Fruit fly (Drosophila melanogaster): ENCODE data around the gene CG32486.

CG32486 gene

dm6 chr3L:3106908-3107821, 36.5 kb upstream of the CG32486 start, which contains the start of gene Cht7 (continued):
- TF ChIP-seq Mad (GFP tag; optimal IDR thresholded peaks at IDR 0.05) (peak; percentile 87), CG17359 (tag; optimal IDR thresholded peaks at IDR 0.05) (peak; percentile 80), CG3407 (GFP tag; optimal IDR thresholded peaks at IDR 0.05) (peak; percentile 76), HLH3B (GFP tag; IDR thresholded peaks at IDR 0.05) (peak; percentile 77), phol (tag; optimal IDR thresholded peaks at IDR 0.05) (peak; percentile 87), CG2875 (GFP tag; optimal IDR thresholded peaks at IDR 0.05) (peak; percentile 75), CG15696 (tag; optimal IDR thresholded peaks at IDR 0.05) (peak; percentile 37), schlank (tag; optimal IDR thresholded peaks at IDR 0.05) (peak; percentile 28), MESR4 (GFP tag; optimal IDR thresholded peaks at IDR 0.05) (no peak), CG11247 (GFP tag; IDR thresholded peaks at IDR 0.05) (peak; percentile 56), lbe (GFP tag; optimal IDR thresholded peaks at IDR 0.05) (peak; percentile 57), CG31224 (GFP tag; IDR thresholded peaks at IDR 0.05) (peak; percentile 67), CG16813 (GFP tag; IDR thresholded peaks at IDR 0.05; ENCODE audit: partially characterized antibody) (no peak), eve (GFP tag; optimal IDR thresholded peaks at IDR 0.05) (peak in 1 of 2 experiments; percentile 93), CG14667 (GFP tag; IDR thresholded peaks at IDR 0.05) (peak; percentile 73), CG8478 (optimal IDR thresholded peaks at IDR 0.05) (no peak), tna (GFP tag; IDR thresholded peaks at IDR 0.05; ENCODE audit: partially characterized antibody) (no peak), CG13775 (GFP tag; optimal IDR thresholded peaks at IDR 0.05) (peak; percentile 83), tup (GFP tag; optimal IDR thresholded peaks at IDR 0.05) (peak; percentile 60), CG6254 (GFP tag; optimal IDR thresholded peaks at IDR 0.05) (peak; percentile 69), pfk (GFP tag; optimal IDR thresholded peaks at IDR 0.05) (no peak), Gug (GFP tag; IDR thresholded peaks at IDR 0.05) (peak; percentile 66; the same call in 3 of the 4 replicates), CG2712 (tag; optimal IDR thresholded peaks at IDR 0.05) (peak; percentile 88), bsh (GFP tag; optimal IDR thresholded peaks at IDR 0.05) (peak; percentile 78 to 92), ase (GFP tag; IDR thresholded peaks at IDR 0.05) (peak; percentile 67), CG6654 (GFP tag; optimal IDR thresholded peaks at IDR 0.05) (peak; percentile 50), repo (GFP tag; optimal IDR thresholded peaks at IDR 0.05) (peak; percentile 32), run (tag; optimal IDR thresholded peaks at IDR 0.05) (peak; percentile 83), Mes4 (GFP tag; optimal IDR thresholded peaks at IDR 0.05) (peak; percentile 51), row (GFP tag; IDR thresholded peaks at IDR 0.05) (peak; percentile 93), Scr (GFP tag; IDR thresholded peaks at IDR 0.05; ENCODE audit: partially characterized antibody) (no peak), Med (GFP tag) (peak; percentile 96), CG18599 (GFP tag; optimal IDR thresholded peaks at IDR 0.05) (peak; percentile 85), insv (GFP tag; optimal IDR thresholded peaks at IDR 0.05) (peak in 1 of 2 experiments; percentile 39), CG13123 (GFP tag; optimal IDR thresholded peaks at IDR 0.05) (peak; percentile 35), Hr78 (GFP tag; optimal IDR thresholded peaks at IDR 0.05) (peak in 1 of 2 experiments; percentile 46), CG33557 (GFP tag; optimal IDR thresholded peaks at IDR 0.05) (peak; percentile 67), H2.0 (GFP tag; IDR thresholded peaks at IDR 0.05) (peak; percentile 77), CG6689 (GFP tag; IDR thresholded peaks at IDR 0.05) (peak; percentile 91), sug (tag; optimal IDR thresholded peaks at IDR 0.05) (peak; percentile 80), Jarid2 (GFP tag; optimal IDR thresholded peaks at IDR 0.05) (peak; percentile 64), CG34422 (GFP tag; IDR thresholded peaks at IDR 0.05) (peak; percentile 85), CG8765 (GFP tag; IDR thresholded peaks at IDR 0.05) (no peak; the same call in 1 of the 2 replicates), CG4730 (GFP tag; IDR thresholded peaks at IDR 0.05) (peak; percentile 80), CG18476 (GFP tag; optimal IDR thresholded peaks at IDR 0.05) (peak; percentile 76), nerfin-1 (tag; optimal IDR thresholded peaks at IDR 0.05) (peak; percentile 58), sim (GFP tag; IDR thresholded peaks at IDR 0.05) (peak; percentile 76), pzg (GFP tag; optimal IDR thresholded peaks at IDR 0.05) (no peak)

Data from whole organism, embryonic.